Worm (Caenorhabditis elegans) whole organism, L4/young adult: ENCODE data around the gene F41G4.8.
"Not testable (repeated sequence)": the region's sequence is repeated elsewhere in the genome, so short reads cannot be mapped to it uniquely, and the experiment has no call there.

Experiments used
- W03F9.2 ChIP-seq: fragments of 150-350 bp; optimal IDR thresholded peaks from 2 replicates; lab custom pipeline; 2014; ENCODE audit warnings: missing biosample characterization, missing genetic modification characterization
- dao-5 ChIP-seq: sonication (generic microtip); optimal IDR thresholded peaks from 2 replicates; lab custom pipeline; 2016; ENCODE audit warnings: missing genotype, missing genetic modification characterization, moderate library complexity, missing compliant biosample characterization
- him-1 ChIP-seq: sonication (generic microtip); optimal IDR thresholded peaks from 2 replicates; lab custom pipeline; 2016; ENCODE audit warnings: missing genotype, missing genetic modification reagents, missing genetic modification characterization, missing compliant biosample characterization

The F41G4.8 gene

ce11 chrX:16844924-16845323 lies at the start of gene F41G4.8:
F41G4.8 (minus strand) TSS chrX:16845024.
- TF ChIP-seq dao-5 (no peak), W03F9.2 (tag; lab: Kevin White, UChicago) (no peak), him-1 (tag; lab: Kevin White, UChicago) (no peak)

ce11 chrX:16894577-16894976 lies 49.8 kb upstream of the F41G4.8 start, which contains the start of gene F39F10.2:
F39F10.2 (plus strand) TSS chrX:16894877.
- TF ChIP-seq W03F9.2 (tag; lab: Kevin White, UChicago) (no peak), dao-5 (no peak), him-1 (tag; lab: Kevin White, UChicago) (no peak)

- TF ChIP-seq dao-5 (no peak), W03F9.2 (tag; lab: Kevin White, UChicago) (no peak), him-1 (tag; lab: Kevin White, UChicago) (no peak)
Observed at ce11 chrX:16893767-16894166, 48.9 kb upstream of the F41G4.8 start.

ce11 chrX:16891683-16892082 lies 46.9 kb upstream of the F41G4.8 start, which contains the start of gene F39F10.3:
F39F10.3 (plus strand) TSS chrX:16891983.
- TF ChIP-seq W03F9.2 (tag; lab: Kevin White, UChicago) (no peak), him-1 (tag; lab: Kevin White, UChicago) (no peak), dao-5 (no peak)

ce11 chrX:16884075-16884474 lies 39.3 kb upstream of the F41G4.8 start:
- TF ChIP-seq him-1 (tag; lab: Kevin White, UChicago) (no peak), W03F9.2 (tag; lab: Kevin White, UChicago) (no peak), dao-5 (no peak)

ce11 chrX:16883426-16883825 lies 38.6 kb upstream of the F41G4.8 start, which contains the start of gene Y13C8A.1:
Y13C8A.1 (plus strand) TSS chrX:16883726.
- not testable (repeated sequence) for TF ChIP-seq dao-5; W03F9.2 (tag; lab: Kevin White, UChicago); him-1 (tag; lab: Kevin White, UChicago)

- TF ChIP-seq him-1 (tag; lab: Kevin White, UChicago): no peak
- no peak for TF ChIP-seq dao-5
- no peak for TF ChIP-seq W03F9.2 (tag; lab: Kevin White, UChicago)
Observed at ce11 chrX:16880426-16880825, 35.6 kb upstream of the F41G4.8 start, which contains the start of gene acs-9. acs-9 (minus strand) TSS chrX:16880526.

- no peak for TF ChIP-seq dao-5
- no peak for TF ChIP-seq W03F9.2 (tag; lab: Kevin White, UChicago)
- no peak for TF ChIP-seq him-1 (tag; lab: Kevin White, UChicago)
Observed at ce11 chrX:16872446-16872962, 27.7 kb upstream of the F41G4.8 start, which contains the start of gene T20F7.1. T20F7.1 (plus strand) TSS chrX:16872912.

ce11 chrX:16871355-16871754 lies 26.5 kb upstream of the F41G4.8 start:
- no peak for TF ChIP-seq W03F9.2 (tag; lab: Kevin White, UChicago)
- TF ChIP-seq him-1 (tag; lab: Kevin White, UChicago): no peak

ce11 chrX:16868931-16869330 lies 24.1 kb upstream of the F41G4.8 start, which contains the start of gene aakg-2:
aakg-2 (minus strand) TSS chrX:16869031.
- no peak for TF ChIP-seq him-1 (tag; lab: Kevin White, UChicago)
- no peak for TF ChIP-seq dao-5
- no peak for TF ChIP-seq W03F9.2 (tag; lab: Kevin White, UChicago)

- TF ChIP-seq dao-5: no peak
- no peak for TF ChIP-seq W03F9.2 (tag; lab: Kevin White, UChicago)
- no peak for TF ChIP-seq him-1 (tag; lab: Kevin White, UChicago)
Observed at ce11 chrX:16865675-16866074, 20.9 kb upstream of the F41G4.8 start.

- TF ChIP-seq him-1 (tag; lab: Kevin White, UChicago) (no peak), W03F9.2 (tag; lab: Kevin White, UChicago) (no peak), dao-5 (no peak)
Observed at ce11 chrX:16865016-16865415, 20.2 kb upstream of the F41G4.8 start.

- TF ChIP-seq W03F9.2 (tag; lab: Kevin White, UChicago) (no peak), dao-5 (no peak), him-1 (tag; lab: Kevin White, UChicago) (no peak)
Observed at ce11 chrX:16863320-16863719, 18.5 kb upstream of the F41G4.8 start.

- TF ChIP-seq him-1 (tag; lab: Kevin White, UChicago) (no peak), dao-5 (no peak), W03F9.2 (tag; lab: Kevin White, UChicago) (no peak)
Observed at ce11 chrX:16859956-16860446, 15.2 kb upstream of the F41G4.8 start, which contains the start of gene T20F7.3. T20F7.3 (plus strand) TSS chrX:16860396.
